Worm (Caenorhabditis elegans): ENCODE data around the gene Y53G8AM.7.
A peak's percentile ranks its signal among the peaks of the same experiment; 100 is the strongest.

ce11 chrIII:3273141-3273540 lies 6.6 kb upstream of the Y53G8AM.7 start:
- TF ChIP-seq tbx-2 (tag; optimal IDR thresholded peaks at IDR 0.05) (no peak), ceh-16 (tag; optimal IDR thresholded peaks at IDR 0.05) (no peak), nfya-1 (tag; optimal IDR thresholded peaks at IDR 0.05; ENCODE audit: insufficient read depth) (peak; percentile 50), nhr-76 (tag; optimal IDR thresholded peaks at IDR 0.05) (no peak), ceh-9 (tag; optimal IDR thresholded peaks at IDR 0.05) (no peak), snpc-4 (tag; optimal IDR thresholded peaks at IDR 0.05) (no peak)
